ENCODE assay signal across 2 worm cellular contexts in genomic region chrX:12337846-12338490, ce11.
A peak's percentile ranks its signal among the peaks of the same experiment; 100 is the strongest.
TF ChIP-seq lines count a peak whose summit lies in the region.

Gene srd-44 (plus strand): TSS chrX:12338440.

TF ChIP-seq in whole organism, L1 larva, 84 proteins besides CTCF, POLR2A, EP300 and RAD21 (continued from another document):
- TF ChIP-seq mdl-1 (tag; optimal IDR thresholded peaks at IDR 0.05; lab: Kevin White, UChicago) (no peak), tbx-2 (tag; optimal IDR thresholded peaks at IDR 0.05; lab: Kevin White, UChicago) (no peak), ceh-82 (tag; optimal IDR thresholded peaks at IDR 0.05; lab: Kevin White, UChicago) (no peak), blmp-1 (tag; optimal IDR thresholded peaks at IDR 0.05; lab: Kevin White, UChicago) (no peak), nhr-11 (tag; optimal IDR thresholded peaks at IDR 0.05; lab: Kevin White, UChicago) (no peak), ceh-88 (GFP tag; IDR thresholded peaks at IDR 0.05; lab: Robert Waterston, UW) (no peak), ceh-8 (GFP tag; optimal IDR thresholded peaks at IDR 0.05; lab: Kevin White, UChicago) (no peak), ztf-11 (tag; optimal IDR thresholded peaks at IDR 0.05; lab: Kevin White, UChicago) (no peak), lin-14 (GFP tag; optimal IDR thresholded peaks at IDR 0.05; lab: Kevin White, UChicago) (no peak), unc-130 (tag; optimal IDR thresholded peaks at IDR 0.05; lab: Kevin White, UChicago) (no peak), unc-86 (tag; optimal IDR thresholded peaks at IDR 0.05; lab: Kevin White, UChicago) (no peak), skn-1 (tag; optimal IDR thresholded peaks at IDR 0.05; lab: Kevin White, UChicago) (no peak), unc-30 (tag; optimal IDR thresholded peaks at IDR 0.05; lab: Kevin White, UChicago) (no peak), egl-13 (tag; optimal IDR thresholded peaks at IDR 0.05; lab: Kevin White, UChicago) (no peak), nhr-84 (tag; optimal IDR thresholded peaks at IDR 0.05; lab: Kevin White, UChicago) (no peak), lir-3 (tag; optimal IDR thresholded peaks at IDR 0.05; lab: Kevin White, UChicago; ENCODE audit: poor library complexity) (peak; percentile 48)

TF ChIP-seq in whole organism, young adult, 124 proteins besides CTCF, POLR2A, EP300 and RAD21 (continued from another document):
- TF ChIP-seq F55B11.4 (tag; optimal IDR thresholded peaks at IDR 0.05; lab: Kevin White, UChicago; ENCODE audit: borderline replicate concordance, insufficient read depth) (no peak), F37B4.10 (GFP tag; IDR thresholded peaks at IDR 0.05; lab: Robert Waterston, UW) (no peak), F33H1.4 (GFP tag; IDR thresholded peaks at IDR 0.05; lab: Robert Waterston, UW) (no peak), aptf-3 (GFP tag; IDR thresholded peaks at IDR 0.05; lab: Robert Waterston, UW) (no peak), ztf-6 (GFP tag; IDR thresholded peaks at IDR 0.05; lab: Robert Waterston, UW) (0 out of 2 replicates have a peak, but pooled peaks have one; percentile 22), let-607 (tag; optimal IDR thresholded peaks at IDR 0.05; lab: Kevin White, UChicago) (no peak), snpc-4 (GFP tag; optimal IDR thresholded peaks at IDR 0.05; lab: Kevin White, UChicago) (peak; percentile 56), snpc-4 (tag; optimal IDR thresholded peaks at IDR 0.05; lab: Kevin White, UChicago) (no peak), ccch-3 (GFP tag; optimal IDR thresholded peaks at IDR 0.05; lab: Kevin White, UChicago) (no peak), unc-130 (GFP tag; optimal IDR thresholded peaks at IDR 0.05; lab: Kevin White, UChicago) (peak; percentile 18), snpc-3.4 (tag; optimal IDR thresholded peaks at IDR 0.05; lab: Kevin White, UChicago) (peak; percentile 40), aptf-2 (GFP tag; conservative IDR thresholded peaks at IDR 0.05; lab: Robert Waterston, UW) (no peak), nfyb-1 (GFP tag; IDR thresholded peaks at IDR 0.05; lab: Robert Waterston, UW) (0 out of 2 replicates have a peak, but pooled peaks have one; percentile 45), pbrm-1 (GFP tag; IDR thresholded peaks at IDR 0.05; lab: Robert Waterston, UW) (peak; percentile 83), nhr-179 (tag; optimal IDR thresholded peaks at IDR 0.05; lab: Kevin White, UChicago) (no peak), somi-1 (GFP tag; optimal IDR thresholded peaks at IDR 0.05; lab: Kevin White, UChicago) (no peak), egrh-3 (GFP tag; IDR thresholded peaks at IDR 0.05; lab: Robert Waterston, UW) (no peak; the same call in 1 of the 2 replicates), mcd-1 (GFP tag; IDR thresholded peaks at IDR 0.05; lab: Robert Waterston, UW) (no peak), Y95B8A.8 (GFP tag; IDR thresholded peaks at IDR 0.05; lab: Robert Waterston, UW) (no peak), ceh-91 (GFP tag; IDR thresholded peaks at IDR 0.05; lab: Robert Waterston, UW) (no peak), K11D2.4 (GFP tag; IDR thresholded peaks at IDR 0.05; lab: Robert Waterston, UW) (no peak), hrde-1 (tag; optimal IDR thresholded peaks at IDR 0.05; lab: Kevin White, UChicago; ENCODE audit: borderline replicate concordance) (peak; percentile 26), cebp-1 (GFP tag; IDR thresholded peaks at IDR 0.05; lab: Robert Waterston, UW) (no peak), cebp-1 (tag; optimal IDR thresholded peaks at IDR 0.05; lab: Kevin White, UChicago) (no peak), F23B12.7 (tag; optimal IDR thresholded peaks at IDR 0.05; lab: Kevin White, UChicago; ENCODE audit: insufficient read depth) (no peak), madf-8 (GFP tag; conservative IDR thresholded peaks at IDR 0.05; lab: Robert Waterston, UW) (no peak), lin-40 (tag; optimal IDR thresholded peaks at IDR 0.05; lab: Kevin White, UChicago) (no peak), dox-1 (GFP tag; IDR thresholded peaks at IDR 0.05; lab: Robert Waterston, UW) (no peak; the same call in 1 of the 2 replicates), nhr-80 (tag; optimal IDR thresholded peaks at IDR 0.05; lab: Kevin White, UChicago) (no peak), lin-54 (GFP tag; optimal IDR thresholded peaks at IDR 0.05; lab: Kevin White, UChicago) (no peak), ztf-18 (tag; optimal IDR thresholded peaks at IDR 0.05; lab: Kevin White, UChicago) (peak; percentile 30), rpc-1 (optimal IDR thresholded peaks at IDR 0.05; lab: Kevin White, UChicago) (peak; percentile 72), rpc-1 (tag; optimal IDR thresholded peaks at IDR 0.05; lab: Kevin White, UChicago) (peak; percentile 85), zfh-2 (GFP tag; conservative IDR thresholded peaks at IDR 0.05; lab: Robert Waterston, UW) (no peak), lsy-27 (tag; optimal IDR thresholded peaks at IDR 0.05; lab: Kevin White, UChicago; ENCODE audit: borderline replicate concordance, insufficient read depth) (no peak), F22D6.2 (tag; optimal IDR thresholded peaks at IDR 0.05; lab: Kevin White, UChicago) (no peak), dpff-1 (tag; optimal IDR thresholded peaks at IDR 0.05; lab: Kevin White, UChicago) (no peak), rec-8 (tag; optimal IDR thresholded peaks at IDR 0.05; lab: Kevin White, UChicago) (peak; percentile 42 to 56), madf-3 (GFP tag; IDR thresholded peaks at IDR 0.05; lab: Robert Waterston, UW) (no peak), ceh-100 (GFP tag; IDR thresholded peaks at IDR 0.05; lab: Robert Waterston, UW) (no peak), ekl-4 (GFP tag; IDR thresholded peaks at IDR 0.05; lab: Robert Waterston, UW) (no peak), rcor-1 (GFP tag; IDR thresholded peaks at IDR 0.05; lab: Robert Waterston, UW) (peak; percentile 62; the same call in 1 of the 2 replicates)
